Fruit fly (Drosophila melanogaster) whole organism, prepupa: ENCODE data around the gene CG13898.

Source experiments
- Blimp-1 ChIP-seq: fragments of 200-800 bp; sonication (Bioruptor generic); optimal IDR thresholded peaks from 3 replicates; lab custom pipeline; 2017; ENCODE audit warnings: missing biosample characterization, missing genetic modification characterization, mild to moderate bottlenecking, moderate library complexity, missing genetic modification reagents
- CG1621 ChIP-seq: fragments of 200-800 bp; sonication (Bioruptor generic); optimal IDR thresholded peaks from 3 replicates; lab custom pipeline; 2018; ENCODE audit warnings: missing biosample characterization, mild to moderate bottlenecking, missing genetic modification characterization
- CG6163 ChIP-seq: fragments of 200-800 bp; sonication (Bioruptor generic); IDR thresholded peaks from 3 replicates; pipeline ENCODE4 v1.3.6; 2022; ENCODE audit warnings: missing biosample characterization, missing genetic modification characterization
- CG6854 ChIP-seq: fragments of 200-800 bp; sonication (Bioruptor generic); optimal IDR thresholded peaks from 2 replicates; lab custom pipeline; 2017; ENCODE audit warnings: missing biosample characterization, mild to moderate bottlenecking, missing genetic modification characterization
- CG8319 ChIP-seq: fragments of 200-800 bp; sonication (Bioruptor generic); optimal IDR thresholded peaks from 3 replicates; lab custom pipeline; 2016; ENCODE audit warnings: missing biosample characterization, missing genetic modification characterization
- Eip75B ChIP-seq: fragments of 200-800 bp; sonication (Bioruptor generic); optimal IDR thresholded peaks from 3 replicates; lab custom pipeline; 2016; ENCODE audit warnings: missing biosample characterization, missing genetic modification characterization
- Smox ChIP-seq: fragments of 200-800 bp; sonication (Bioruptor generic); optimal IDR thresholded peaks from 3 replicates; lab custom pipeline; 2016; ENCODE audit warnings: missing biosample characterization, missing genetic modification characterization
- acj6 ChIP-seq: fragments of 200-800 bp; sonication (Bioruptor generic); optimal IDR thresholded peaks from 3 replicates; lab custom pipeline; 2016; ENCODE audit warnings: missing biosample characterization, missing genetic modification characterization

- TF ChIP-seq CG1621 (tag; lab: Kevin White, UChicago) (peak; percentile 31), CG6163 (peak; percentile 62; the same call in 2 of the 3 replicates), CG8319 (GFP tag; lab: Kevin White, UChicago) (no peak), Blimp-1 (GFP tag; lab: Kevin White, UChicago) (no peak), acj6 (GFP tag; lab: Kevin White, UChicago) (peak; percentile 52), Smox (GFP tag; lab: Kevin White, UChicago) (peak; percentile 37), Eip75B (GFP tag; lab: Kevin White, UChicago) (peak; percentile 37), CG6854 (no peak)
Observed at dm6 chr3L:804557-805260, 858 bp upstream of the CG13898 start.
